Fruit fly (Drosophila melanogaster): ENCODE results near the gene Gr23a.

Gr23a gene

DNA sequence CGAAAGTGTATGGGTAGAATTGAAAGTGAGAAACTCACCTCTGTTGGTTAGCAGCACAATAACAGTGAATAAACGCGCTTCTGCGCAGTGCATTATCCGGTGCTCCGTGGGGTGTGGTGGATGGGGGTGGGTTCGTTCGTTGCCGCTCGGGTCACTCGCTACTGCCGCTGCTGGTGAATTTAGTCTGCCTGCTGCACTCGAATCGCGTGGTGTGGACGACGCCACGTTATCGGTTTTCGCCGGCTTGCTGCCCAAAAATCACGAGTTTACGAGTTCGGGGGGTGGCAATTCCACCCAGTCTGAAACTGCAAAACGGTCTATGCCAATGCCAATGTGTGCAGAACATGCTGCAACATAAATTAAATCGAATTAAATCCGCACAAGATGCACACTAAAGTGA lies 7.9 kb downstream of the Gr23a start, which contains the start of gene Tmtc1:
TSS of gene Tmtc1 (plus strand) at position 182 of the 400 bp plus-strand sequence.
- TF ChIP-seq CG8478 (optimal IDR thresholded peaks at IDR 0.05), result no peak
- TF ChIP-seq EcR (GFP tag; optimal IDR thresholded peaks at IDR 0.05), result no peak
- TF ChIP-seq usp (GFP tag; optimal IDR thresholded peaks at IDR 0.05), result no peak
- no peak for TF ChIP-seq psq (optimal IDR thresholded peaks at IDR 0.05)
- TF ChIP-seq Dll (optimal IDR thresholded peaks at IDR 0.05), result no peak
- TF ChIP-seq pan (optimal IDR thresholded peaks at IDR 0.05), result no peak

DNA sequence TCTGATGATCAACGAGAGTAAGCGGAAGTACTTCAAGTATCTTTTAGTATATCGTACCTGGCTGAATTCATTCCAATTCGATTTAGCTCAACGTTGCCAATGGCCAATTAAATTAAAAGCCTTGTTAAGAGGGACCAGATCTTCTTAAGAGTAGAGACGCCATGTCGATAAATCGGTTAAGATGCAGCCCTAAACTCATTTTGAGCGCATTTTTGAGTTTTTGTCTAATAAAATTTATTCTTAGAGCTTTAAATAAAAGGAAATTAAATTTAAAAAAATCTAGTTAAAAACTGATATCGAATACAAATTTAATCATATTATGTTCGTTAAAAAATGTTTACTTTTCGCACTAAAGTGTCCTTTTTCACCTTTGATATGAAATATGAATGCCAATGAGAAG lies 26.7 kb downstream of the Gr23a start, which contains the start of gene Trf5:
TSS of gene Trf5 (minus strand) at position 101 of the 400 bp plus-strand sequence.
- TF ChIP-seq EcR (GFP tag; optimal IDR thresholded peaks at IDR 0.05) (no peak), usp (GFP tag; optimal IDR thresholded peaks at IDR 0.05) (no peak), pan (optimal IDR thresholded peaks at IDR 0.05) (no peak), psq (optimal IDR thresholded peaks at IDR 0.05) (no peak)

DNA sequence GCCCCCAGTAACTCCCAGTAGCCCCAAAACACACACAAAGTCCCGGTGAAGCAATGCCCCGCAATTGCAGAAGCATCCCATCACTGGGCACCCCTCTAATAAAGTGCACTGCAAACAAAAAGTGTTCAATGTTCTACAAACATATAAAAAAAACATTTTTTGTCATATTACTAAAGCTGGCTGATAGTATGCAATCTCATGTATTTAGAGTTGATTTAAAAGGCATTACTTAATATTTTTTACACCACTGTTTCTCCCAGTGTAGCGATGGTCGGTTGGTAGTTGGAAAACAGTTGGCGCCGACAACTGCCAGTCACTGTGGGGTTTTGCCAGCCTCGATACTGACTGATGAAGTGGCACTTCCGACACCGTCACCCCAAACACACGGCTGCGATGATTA lies 50.7 kb downstream of the Gr23a start:
- TF ChIP-seq Dll (optimal IDR thresholded peaks at IDR 0.05) (no peak), CG8478 (optimal IDR thresholded peaks at IDR 0.05) (no peak), usp (GFP tag; optimal IDR thresholded peaks at IDR 0.05) (no peak), EcR (GFP tag; optimal IDR thresholded peaks at IDR 0.05) (no peak), psq (optimal IDR thresholded peaks at IDR 0.05) (no peak), pan (optimal IDR thresholded peaks at IDR 0.05) (no peak)

DNA sequence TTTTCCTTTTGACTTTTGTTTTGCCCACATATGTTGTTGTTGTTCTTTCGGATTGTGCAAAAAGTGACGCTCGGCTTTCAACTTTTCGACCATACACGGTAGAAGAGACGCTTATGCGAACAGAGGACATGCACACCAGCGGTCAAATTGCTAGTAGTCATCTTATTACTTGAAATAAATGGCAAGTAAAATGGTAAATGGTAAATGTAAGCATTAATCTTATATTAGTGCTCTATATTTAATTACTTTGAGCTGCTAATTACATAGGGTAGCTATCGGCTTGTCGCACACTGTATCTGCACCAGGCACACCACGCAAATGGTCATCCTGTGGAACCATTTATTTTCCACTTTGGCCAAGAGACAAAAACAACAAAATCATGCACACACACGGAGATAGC lies 51.7 kb downstream of the Gr23a start:
- TF ChIP-seq EcR (GFP tag; optimal IDR thresholded peaks at IDR 0.05), result no peak

Measured in whole organism.